Fruit fly (Drosophila melanogaster): ENCODE measurements around the gene kud.

- TF ChIP-seq EcR (GFP tag; optimal IDR thresholded peaks at IDR 0.05) = peak; percentile 59
- TF ChIP-seq rn (GFP tag; IDR thresholded peaks at IDR 0.05) = no peak
Measured at dm6 chr3L:16892728-16893271, 48.0 kb upstream of the kud start.

All from whole organism, pupa.